Worm (Caenorhabditis elegans) whole organism, L3 larva: Measurements from ENCODE around the gene Y39A1A.21.

ENCODE experiments used
- ZK546.5 ChIP-seq: sonication (generic microtip); optimal IDR thresholded peaks from 2 replicates; lab custom pipeline; 2017; ENCODE audit warnings: missing biosample characterization, missing genetic modification characterization
- ceh-16 ChIP-seq: sonication (generic microtip); optimal IDR thresholded peaks from 2 replicates; lab custom pipeline; 2017; ENCODE audit warnings: missing biosample characterization, missing genetic modification characterization
- elt-3 ChIP-seq, 3 experiments: fragments of 150-350 bp in 1 of 3; sonication (generic microtip) in 2 of 3; optimal IDR thresholded peaks; 2 replicates in 2 of 3; 4 replicates in 1 of 3; lab custom pipeline; 2014 to 2017; ENCODE audit warnings: missing biosample characterization in 3 of 3, missing genetic modification characterization in 3 of 3
- fos-1 ChIP-seq: fragments of 150-350 bp; optimal IDR thresholded peaks from 2 replicates; lab custom pipeline; 2014; ENCODE audit warnings: missing biosample characterization, missing genetic modification characterization
- lin-39 ChIP-seq: fragments of 150-350 bp; optimal IDR thresholded peaks from 2 replicates; lab custom pipeline; 2018; ENCODE audit warnings: missing biosample characterization, missing genetic modification reagents, missing genetic modification characterization
- lsy-12 ChIP-seq: sonication (generic microtip); optimal IDR thresholded peaks from 2 replicates; lab custom pipeline; 2016; ENCODE audit warnings: mild to moderate bottlenecking, missing genetic modification characterization, missing compliant biosample characterization
- mdl-1 ChIP-seq: fragments of 150-350 bp; optimal IDR thresholded peaks from 2 replicates; lab custom pipeline; 2014; ENCODE audit warnings: missing biosample characterization, missing genetic modification characterization
- nhr-43 ChIP-seq: sonication (generic microtip); optimal IDR thresholded peaks from 2 replicates; lab custom pipeline; 2016; ENCODE audit warnings: mild to moderate bottlenecking, missing genetic modification characterization, missing compliant biosample characterization; ENCODE audit not compliant: poor library complexity, severe bottlenecking
- ztf-11 ChIP-seq: fragments of 150-350 bp; optimal IDR thresholded peaks from 2 replicates; lab custom pipeline; 2014; ENCODE audit warnings: missing biosample characterization, missing genetic modification characterization

DNA sequence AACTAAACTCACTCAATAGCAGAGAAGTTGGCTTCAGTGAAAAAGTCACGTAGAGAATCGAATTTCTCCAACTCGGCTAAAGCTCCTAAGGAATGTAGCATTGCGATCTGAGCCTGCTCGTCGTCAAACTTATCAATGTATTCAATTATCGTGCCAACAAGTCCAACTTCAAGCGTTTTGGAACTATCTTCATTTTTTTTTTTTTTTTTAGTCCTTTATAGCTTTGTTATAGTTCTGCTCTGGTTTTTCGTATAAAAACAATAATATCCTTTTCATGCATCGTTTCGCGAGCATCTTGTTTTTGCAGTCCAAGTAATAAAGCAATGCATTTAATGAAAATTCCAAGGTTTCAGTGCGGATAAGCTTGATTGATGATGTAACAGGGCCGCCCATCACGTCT, 17.8 kb downstream of the Y39A1A.21 start, which contains the start of gene Y39A1A.31:
- TF ChIP-seq ztf-11 (no peak), lin-39 (tag; lab: Kevin White, UChicago) (no peak), nhr-43 (tag; lab: Kevin White, UChicago) (no peak), ZK546.5 (no peak), ceh-16 (no peak), lsy-12 (tag; lab: Kevin White, UChicago) (no peak), elt-3 (tag; optimal IDR thresholded peaks at IDR 0.05; lab: Kevin White, UChicago) (no peak), fos-1 (tag; lab: Kevin White, UChicago) (no peak), mdl-1 (tag; lab: Kevin White, UChicago) (no peak)
